Worm (Caenorhabditis elegans) whole organism, early embryonic: ENCODE data around the gene C05B5.12.

Source experiments
- ama-1 ChIP-seq: fragments of 150-350 bp; optimal IDR thresholded peaks from 2 replicates; lab custom pipeline; 2014
- ceh-13 ChIP-seq: fragments of 200-800 bp; sonication (Bioruptor generic); optimal IDR thresholded peaks from 2 replicates; lab custom pipeline; 2018; ENCODE audit warnings: mild to moderate bottlenecking, missing genetic modification characterization, missing compliant biosample characterization
- ceh-36 ChIP-seq: sonication (generic microtip); optimal IDR thresholded peaks from 2 replicates; lab custom pipeline; 2016; ENCODE audit warnings: missing genetic modification characterization, inconsistent platforms, missing compliant biosample characterization
- ets-7 ChIP-seq: sonication (generic microtip); optimal IDR thresholded peaks from 2 replicates; lab custom pipeline; 2016; ENCODE audit warnings: missing genotype, missing genetic modification characterization, missing compliant biosample characterization
- flt-1 ChIP-seq: fragments of 200-800 bp; sonication (Bioruptor generic); IDR thresholded peaks from 2 replicates; pipeline ENCODE4 v1.3.6; 2022; ENCODE audit warnings: missing genetic modification characterization, missing compliant biosample characterization
- sea-1 ChIP-seq: fragments of 200-800 bp; sonication (Bioruptor generic); conservative IDR thresholded peaks from 2 replicates; pipeline ENCODE4 v1.3.6; 2022; ENCODE audit warnings: missing genetic modification characterization, missing compliant biosample characterization
- tbx-37 ChIP-seq: fragments of 200-800 bp; sonication (Bioruptor generic); conservative IDR thresholded peaks from 2 replicates; pipeline ENCODE4 v1.3.6; 2022; ENCODE audit warnings: missing genetic modification reagents, missing genetic modification characterization, missing compliant biosample characterization

DNA sequence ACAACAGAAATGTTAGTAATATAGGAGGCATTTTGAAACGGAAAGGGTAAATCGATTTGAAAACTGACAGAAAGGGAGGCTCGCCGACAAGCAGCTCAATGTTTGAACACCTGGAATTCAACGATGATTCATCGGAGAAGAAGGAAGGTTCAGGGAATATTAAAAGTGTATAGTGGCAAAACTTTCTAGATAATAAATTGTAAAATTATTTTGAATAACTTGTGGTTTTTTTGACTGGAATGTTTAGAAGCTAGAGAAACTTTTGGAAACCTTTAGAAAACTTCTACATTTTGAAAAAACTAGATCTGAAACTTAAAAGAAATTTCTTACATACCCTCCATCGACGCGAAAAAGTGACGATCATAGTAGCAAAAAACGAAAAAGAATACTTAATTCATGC, 10.7 kb downstream of the C05B5.12 start, which contains the start of gene pqn-8:
- TF ChIP-seq ceh-13 (GFP tag; lab: Kevin White, UChicago) (no peak), ets-7 (tag; lab: Kevin White, UChicago) (no peak), flt-1 (GFP tag; lab: Robert Waterston, UW) (no peak), tbx-37 (no peak), ama-1 (lab: Kevin White, UChicago) (no peak), sea-1 (GFP tag; lab: Robert Waterston, UW) (no peak), ceh-36 (tag; lab: Kevin White, UChicago) (no peak)
